Fruit fly (Drosophila melanogaster): ENCODE data around the gene CG43115.

The CG43115 gene

DNA sequence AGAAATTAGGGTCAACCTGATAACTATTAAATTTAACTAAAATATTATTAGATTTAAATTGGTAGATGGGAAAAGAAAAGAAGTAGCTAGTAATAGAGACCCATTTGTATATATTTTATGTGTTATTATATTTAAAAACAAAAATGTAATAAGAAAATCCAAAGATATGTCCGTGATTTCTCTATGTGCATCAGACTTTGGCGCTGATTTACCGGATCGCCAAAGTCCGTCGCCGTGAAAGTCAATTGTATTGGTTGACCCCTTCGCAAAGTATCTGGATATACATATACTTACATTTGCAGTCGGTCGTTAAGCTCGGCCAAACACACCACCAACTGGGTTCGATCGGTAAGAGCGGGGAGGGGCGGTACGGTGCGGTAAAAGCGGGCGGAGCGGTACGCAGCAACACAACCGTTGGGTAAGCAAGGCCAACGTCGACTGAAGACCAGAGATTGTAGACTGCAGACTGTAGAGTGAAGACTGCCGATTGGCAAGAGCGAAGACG, 10.9 kb upstream of the CG43115 start (continued):
- TF ChIP-seq caup (GFP tag; optimal IDR thresholded peaks at IDR 0.05; ENCODE audit: severe bottlenecking) (no peak), Awh (GFP tag; IDR thresholded peaks at IDR 0.05) (no peak), cwo (GFP tag; optimal IDR thresholded peaks at IDR 0.05) (no peak), CG3163 (GFP tag; optimal IDR thresholded peaks at IDR 0.05) (no peak), Camta (GFP tag; optimal IDR thresholded peaks at IDR 0.05) (no peak), CG8388 (GFP tag; optimal IDR thresholded peaks at IDR 0.05) (peak; percentile 45), E2f2 (GFP tag; IDR thresholded peaks at IDR 0.05) (no peak), CG2712 (tag; optimal IDR thresholded peaks at IDR 0.05) (peak; percentile 36), fd64A (GFP tag; optimal IDR thresholded peaks at IDR 0.05) (no peak), ase (GFP tag; IDR thresholded peaks at IDR 0.05) (no peak), exex (tag; optimal IDR thresholded peaks at IDR 0.05) (no peak), CG9817 (tag; optimal IDR thresholded peaks at IDR 0.05) (no peak), CG8290 (GFP tag; optimal IDR thresholded peaks at IDR 0.05) (no peak), CG8290 (tag; optimal IDR thresholded peaks at IDR 0.05) (peak in 1 of 2 experiments; percentile 54), CG7839 (tag; optimal IDR thresholded peaks at IDR 0.05) (peak; percentile 27), CG11696 (GFP tag; IDR thresholded peaks at IDR 0.05) (no peak), CG10543 (GFP tag; optimal IDR thresholded peaks at IDR 0.05) (peak; percentile 10), CG17829 (tag; optimal IDR thresholded peaks at IDR 0.05) (peak; percentile 19), bsh (GFP tag; optimal IDR thresholded peaks at IDR 0.05) (peak; percentile 39 to 54), so (GFP tag; IDR thresholded peaks at IDR 0.05) (no peak), Neu2 (GFP tag; optimal IDR thresholded peaks at IDR 0.05; ENCODE audit: borderline replicate concordance) (no peak), dysf (GFP tag; IDR thresholded peaks at IDR 0.05) (no peak), maf-S (GFP tag; optimal IDR thresholded peaks at IDR 0.05) (no peak), Xrp1 (GFP tag; IDR thresholded peaks at IDR 0.05) (peak; percentile 29; the same call in 1 of the 2 replicates), Aef1 (GFP tag; IDR thresholded peaks at IDR 0.05) (no peak), CG13894 (tag; optimal IDR thresholded peaks at IDR 0.05) (no peak), pfk (GFP tag; optimal IDR thresholded peaks at IDR 0.05) (no peak), aop (GFP tag; IDR thresholded peaks at IDR 0.05) (no peak), Xbp1 (GFP tag; optimal IDR thresholded peaks at IDR 0.05) (no peak), gfzf (GFP tag; optimal IDR thresholded peaks at IDR 0.05) (no peak), CG6765 (GFP tag; optimal IDR thresholded peaks at IDR 0.05) (no peak), corto (GFP tag; optimal IDR thresholded peaks at IDR 0.05) (no peak), odd (GFP tag; optimal IDR thresholded peaks at IDR 0.05) (no peak), CG18476 (GFP tag; optimal IDR thresholded peaks at IDR 0.05) (no peak), kay (GFP tag; optimal IDR thresholded peaks at IDR 0.05) (no peak), Atf6 (GFP tag; IDR thresholded peaks at IDR 0.05) (no peak), CG5953 (GFP tag; IDR thresholded peaks at IDR 0.05) (no peak), yki (optimal IDR thresholded peaks at IDR 0.05) (no peak), Atf-2 (GFP tag; optimal IDR thresholded peaks at IDR 0.05) (no peak), CG10209 (GFP tag; optimal IDR thresholded peaks at IDR 0.05) (no peak), CG8478 (optimal IDR thresholded peaks at IDR 0.05) (no peak), gce (GFP tag; IDR thresholded peaks at IDR 0.05) (no peak), CG14965 (GFP tag; optimal IDR thresholded peaks at IDR 0.05; ENCODE audit: borderline replicate concordance) (no peak), chm (GFP tag; IDR thresholded peaks at IDR 0.05) (peak; percentile 6; the same call in 1 of the 2 replicates), ac (GFP tag; optimal IDR thresholded peaks at IDR 0.05) (no peak), Hr39 (optimal IDR thresholded peaks at IDR 0.05) (no peak), CG8089 (GFP tag; optimal IDR thresholded peaks at IDR 0.05) (no peak), danr (GFP tag; IDR thresholded peaks at IDR 0.05) (no peak), gem (tag; optimal IDR thresholded peaks at IDR 0.05) (peak; percentile 71), Blimp-1 (GFP tag; optimal IDR thresholded peaks at IDR 0.05) (peak; percentile 78), CG12391 (tag; optimal IDR thresholded peaks at IDR 0.05) (peak; percentile 59), CG3407 (GFP tag; optimal IDR thresholded peaks at IDR 0.05) (peak; percentile 4)

Data from whole organism, embryonic.